Worm (Caenorhabditis elegans): Measurements from ENCODE around the gene pqn-63.

DNA sequence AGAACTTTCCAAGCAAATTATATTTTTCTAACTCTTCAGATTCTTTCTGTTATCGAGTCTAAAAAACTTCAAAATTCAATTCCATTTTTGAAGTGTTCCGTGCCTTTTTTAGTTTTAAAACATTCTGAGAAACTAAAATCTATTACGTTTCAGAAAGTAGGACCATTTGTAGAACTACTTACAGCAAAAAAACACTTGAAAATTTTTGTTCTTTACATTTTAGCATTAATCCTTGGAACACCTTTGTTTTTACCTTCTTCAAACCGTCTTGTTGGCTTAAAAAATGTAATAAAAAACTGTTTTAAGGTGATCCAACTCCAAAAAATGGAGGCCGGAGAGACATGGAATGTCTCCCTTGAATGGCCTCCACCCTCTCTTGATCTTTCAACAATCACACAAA lies 7.6 kb upstream of the pqn-63 start, which contains the start of gene dop-2:
- TF ChIP-seq nhr-47 (tag; optimal IDR thresholded peaks at IDR 0.05), result no peak
- TF ChIP-seq unc-62 (GFP tag; optimal IDR thresholded peaks at IDR 0.05), result no peak
- no peak for TF ChIP-seq jun-1 (tag; optimal IDR thresholded peaks at IDR 0.05)
- no peak for TF ChIP-seq ztf-11 (tag; optimal IDR thresholded peaks at IDR 0.05)
- no peak for TF ChIP-seq unc-130 (tag; optimal IDR thresholded peaks at IDR 0.05)
- TF ChIP-seq nhr-76 (tag; optimal IDR thresholded peaks at IDR 0.05), result no peak
- no peak for TF ChIP-seq ama-1 (optimal IDR thresholded peaks at IDR 0.05)
- TF ChIP-seq sox-4 (tag; optimal IDR thresholded peaks at IDR 0.05), result no peak
- TF ChIP-seq snpc-4 (tag; optimal IDR thresholded peaks at IDR 0.05), result no peak
- TF ChIP-seq nhr-12 (tag; optimal IDR thresholded peaks at IDR 0.05), result no peak
- no peak for TF ChIP-seq lsy-2 (tag; optimal IDR thresholded peaks at IDR 0.05)

Measured in whole organism, L1 larva.